Worm (Caenorhabditis elegans): ENCODE results near the gene lin-39.
A peak's percentile ranks its signal among the peaks of the same experiment; 100 is the strongest.

Gene lin-39

ce11 chrIII:7584131-7584646 lies 47.8 kb upstream of the lin-39 start, which contains the start of gene cup-5 (continued):
- no peak for TF ChIP-seq akir-1 (GFP tag; optimal IDR thresholded peaks at IDR 0.05)
- TF ChIP-seq bed-2 (GFP tag; IDR thresholded peaks at IDR 0.05): no peak
- no peak for TF ChIP-seq F52B5.7 (tag; optimal IDR thresholded peaks at IDR 0.05)
- no peak for TF ChIP-seq zfh-2 (GFP tag; conservative IDR thresholded peaks at IDR 0.05)
- TF ChIP-seq sea-2 (GFP tag; IDR thresholded peaks at IDR 0.05): no peak
- no peak for TF ChIP-seq cebp-1 (GFP tag; IDR thresholded peaks at IDR 0.05)
- TF ChIP-seq cebp-1 (tag; optimal IDR thresholded peaks at IDR 0.05): no peak
- no peak for TF ChIP-seq F39B2.1 (GFP tag; IDR thresholded peaks at IDR 0.05)
- no peak for TF ChIP-seq Y67H2A.10 (GFP tag; conservative IDR thresholded peaks at IDR 0.05)
- TF ChIP-seq T26A5.8 (tag; optimal IDR thresholded peaks at IDR 0.05): no peak
- TF ChIP-seq lsy-27 (tag; optimal IDR thresholded peaks at IDR 0.05; ENCODE audit: borderline replicate concordance, insufficient read depth): no peak
- no peak for TF ChIP-seq egrh-3 (GFP tag; IDR thresholded peaks at IDR 0.05)
- peak; percentile 24 for TF ChIP-seq ztf-18 (tag; optimal IDR thresholded peaks at IDR 0.05)
- TF ChIP-seq ceh-40 (GFP tag; IDR thresholded peaks at IDR 0.05): no peak
- TF ChIP-seq gei-17 (GFP tag; optimal IDR thresholded peaks at IDR 0.05): no peak
- TF ChIP-seq ama-1 (optimal IDR thresholded peaks at IDR 0.05): no peak
- no peak for TF ChIP-seq ama-1 (GFP tag; optimal IDR thresholded peaks at IDR 0.05)
- TF ChIP-seq hlh-26 (GFP tag; conservative IDR thresholded peaks at IDR 0.05): no peak
- no peak for TF ChIP-seq Y53G8AR.9 (GFP tag; conservative IDR thresholded peaks at IDR 0.05)
- TF ChIP-seq K12H6.12 (tag; optimal IDR thresholded peaks at IDR 0.05): no peak
- TF ChIP-seq lin-54 (GFP tag; optimal IDR thresholded peaks at IDR 0.05): peak; percentile 26
- no peak for TF ChIP-seq ztf-3 (GFP tag; optimal IDR thresholded peaks at IDR 0.05)
- no peak for TF ChIP-seq nfya-2 (GFP tag; IDR thresholded peaks at IDR 0.05)
- no peak for TF ChIP-seq tbp1 (GFP tag; optimal IDR thresholded peaks at IDR 0.05)
- no peak for TF ChIP-seq lir-1 (GFP tag; conservative IDR thresholded peaks at IDR 0.05)
- TF ChIP-seq lsl-1 (GFP tag; optimal IDR thresholded peaks at IDR 0.05): peak; percentile 81
- no peak for TF ChIP-seq ceh-79 (tag; optimal IDR thresholded peaks at IDR 0.05)
- no peak for TF ChIP-seq Y53F4B.3 (GFP tag; IDR thresholded peaks at IDR 0.05)
- TF ChIP-seq chd-7 (tag; optimal IDR thresholded peaks at IDR 0.05): no peak
- TF ChIP-seq zim-3 (tag; optimal IDR thresholded peaks at IDR 0.05): no peak
- TF ChIP-seq tlf-1 (GFP tag; optimal IDR thresholded peaks at IDR 0.05): no peak
- TF ChIP-seq Y56A3A.18 (GFP tag; IDR thresholded peaks at IDR 0.05): no peak
- TF ChIP-seq C06A6.2 (GFP tag; conservative IDR thresholded peaks at IDR 0.05): no peak
- no peak for TF ChIP-seq rec-8 (tag; optimal IDR thresholded peaks at IDR 0.05)
- TF ChIP-seq ceh-100 (GFP tag; IDR thresholded peaks at IDR 0.05): no peak

- TF ChIP-seq unc-62 (GFP tag; optimal IDR thresholded peaks at IDR 0.05): no peak
- no peak for TF ChIP-seq D2030.7 (GFP tag; IDR thresholded peaks at IDR 0.05)
- TF ChIP-seq snpc-3.4 (tag; optimal IDR thresholded peaks at IDR 0.05): no peak
- TF ChIP-seq hmg-1.2 (GFP tag; IDR thresholded peaks at IDR 0.05): no peak
- TF ChIP-seq lin-40 (tag; optimal IDR thresholded peaks at IDR 0.05): no peak
- no peak for TF ChIP-seq lsy-27 (tag; optimal IDR thresholded peaks at IDR 0.05; ENCODE audit: borderline replicate concordance, insufficient read depth)
- no peak for TF ChIP-seq dpff-1 (tag; optimal IDR thresholded peaks at IDR 0.05)
- no peak for TF ChIP-seq egl-18 (GFP tag; IDR thresholded peaks at IDR 0.05)
- no peak for TF ChIP-seq ztf-26 (tag; optimal IDR thresholded peaks at IDR 0.05)
- no peak for TF ChIP-seq T26A5.8 (tag; optimal IDR thresholded peaks at IDR 0.05)
- no peak for TF ChIP-seq fkh-3 (tag; optimal IDR thresholded peaks at IDR 0.05)
- TF ChIP-seq ceh-40 (GFP tag; IDR thresholded peaks at IDR 0.05): no peak
Observed at ce11 chrIII:7582885-7583284, 46.5 kb upstream of the lin-39 start, which contains the start of gene R13A5.10. R13A5.10 (minus strand) TSS chrIII:7582985.
